Worm (Caenorhabditis elegans) whole organism, early embryonic: ENCODE results near the gene F25E5.16.

ENCODE experiments used
- B0310.2 ChIP-seq: sonication (generic microtip); optimal IDR thresholded peaks from 2 replicates; lab custom pipeline; 2016; ENCODE audit warnings: mild to moderate bottlenecking, missing genetic modification characterization, missing compliant biosample characterization
- F13C5.2 ChIP-seq: sonication (generic microtip); optimal IDR thresholded peaks from 2 replicates; lab custom pipeline; 2017; ENCODE audit warnings: mild to moderate bottlenecking, missing genetic modification characterization, inconsistent platforms, missing compliant biosample characterization
- aly-1 ChIP-seq: sonication (generic microtip); optimal IDR thresholded peaks from 2 replicates; lab custom pipeline; 2016; ENCODE audit warnings: missing genetic modification characterization, missing compliant biosample characterization
- ama-1 ChIP-seq: fragments of 150-350 bp; optimal IDR thresholded peaks from 2 replicates; lab custom pipeline; 2014
- ceh-13 ChIP-seq: fragments of 200-800 bp; sonication (Bioruptor generic); optimal IDR thresholded peaks from 2 replicates; lab custom pipeline; 2018; ENCODE audit warnings: mild to moderate bottlenecking, missing genetic modification characterization, missing compliant biosample characterization
- ceh-36 ChIP-seq: sonication (generic microtip); optimal IDR thresholded peaks from 2 replicates; lab custom pipeline; 2016; ENCODE audit warnings: missing genetic modification characterization, inconsistent platforms, missing compliant biosample characterization
- ets-7 ChIP-seq: sonication (generic microtip); optimal IDR thresholded peaks from 2 replicates; lab custom pipeline; 2016; ENCODE audit warnings: missing genotype, missing genetic modification characterization, missing compliant biosample characterization
- flt-1 ChIP-seq: fragments of 200-800 bp; sonication (Bioruptor generic); IDR thresholded peaks from 2 replicates; pipeline ENCODE4 v1.3.6; 2022; ENCODE audit warnings: missing genetic modification characterization, missing compliant biosample characterization
- hmbx-1 ChIP-seq: sonication (generic microtip); optimal IDR thresholded peaks from 2 replicates; lab custom pipeline; 2016; ENCODE audit warnings: mild to moderate bottlenecking, missing genetic modification characterization, missing compliant biosample characterization
- hmg-4 ChIP-seq: fragments of 200-800 bp; sonication (Bioruptor generic); optimal IDR thresholded peaks from 2 replicates; lab custom pipeline; 2018; ENCODE audit warnings: mild to moderate bottlenecking, missing genetic modification characterization, missing compliant biosample characterization
- hnd-1 ChIP-seq: sonication (generic microtip); optimal IDR thresholded peaks from 2 replicates; lab custom pipeline; 2016; ENCODE audit warnings: missing genetic modification characterization, missing compliant biosample characterization
- pes-1 ChIP-seq: fragments of 200-800 bp; sonication (Bioruptor generic); IDR thresholded peaks from 2 replicates; pipeline ENCODE4 v1.3.6; 2022; ENCODE audit warnings: missing genetic modification reagents, missing genetic modification characterization, missing compliant biosample characterization
- scrt-1 ChIP-seq: fragments of 200-800 bp; sonication (Bioruptor generic); IDR thresholded peaks from 2 replicates; pipeline ENCODE4 v1.3.6; 2022; ENCODE audit warnings: missing genetic modification characterization, missing compliant biosample characterization
- sea-1 ChIP-seq: fragments of 200-800 bp; sonication (Bioruptor generic); conservative IDR thresholded peaks from 2 replicates; pipeline ENCODE4 v1.3.6; 2022; ENCODE audit warnings: missing genetic modification characterization, missing compliant biosample characterization
- tbx-11 ChIP-seq: fragments of 200-800 bp; sonication (Bioruptor generic); IDR thresholded peaks from 2 replicates; pipeline ENCODE4 v1.3.6; 2022; ENCODE audit warnings: missing genetic modification characterization, missing compliant biosample characterization
- tbx-37 ChIP-seq: fragments of 200-800 bp; sonication (Bioruptor generic); conservative IDR thresholded peaks from 2 replicates; pipeline ENCODE4 v1.3.6; 2022; ENCODE audit warnings: missing genetic modification reagents, missing genetic modification characterization, missing compliant biosample characterization
- tra-4 ChIP-seq: sonication (generic microtip); optimal IDR thresholded peaks from 2 replicates; lab custom pipeline; 2017; ENCODE audit warnings: missing genetic modification characterization, missing compliant biosample characterization

Gene F25E5.16

DNA sequence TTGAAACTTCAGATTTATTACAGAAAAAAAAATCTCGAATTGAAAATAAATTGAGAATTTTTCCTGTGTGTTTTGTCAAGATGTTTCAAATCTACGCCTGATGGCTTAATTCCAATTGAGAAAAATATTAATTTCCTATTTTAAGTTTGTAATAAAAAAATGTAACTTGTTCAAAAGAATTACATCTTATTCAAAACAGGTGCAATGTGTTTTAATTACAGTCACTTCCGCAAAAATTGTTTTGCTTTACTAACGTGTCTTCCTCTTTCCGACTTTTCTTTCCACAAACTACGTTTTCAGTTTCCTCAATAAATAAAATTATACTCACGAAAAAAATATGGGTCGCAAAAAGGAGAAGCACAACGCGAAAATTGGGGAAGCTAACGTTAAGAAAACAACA, at the start of gene F25E5.16:
Gene F25E5.16, plus strand, starts transcription at position 301 of the 400 bp plus-strand sequence.
- TF ChIP-seq B0310.2 (tag; lab: Kevin White, UChicago), result no peak
- TF ChIP-seq hnd-1 (tag; lab: Kevin White, UChicago), result no peak
- TF ChIP-seq pes-1, result no peak
- TF ChIP-seq ceh-13 (GFP tag; lab: Kevin White, UChicago), result no peak
- no peak for TF ChIP-seq hmbx-1 (tag; lab: Kevin White, UChicago)
- TF ChIP-seq ceh-36 (tag; lab: Kevin White, UChicago), result no peak
- TF ChIP-seq flt-1 (GFP tag; lab: Robert Waterston, UW), result no peak
- TF ChIP-seq tra-4 (tag; lab: Kevin White, UChicago), result no peak
- no peak for TF ChIP-seq ets-7 (tag; lab: Kevin White, UChicago)
- TF ChIP-seq tbx-11 (GFP tag; lab: Robert Waterston, UW), result no peak
- TF ChIP-seq tbx-37 (GFP tag; lab: Robert Waterston, UW), result no peak
- TF ChIP-seq sea-1 (GFP tag; lab: Robert Waterston, UW), result no peak
- no peak for TF ChIP-seq ama-1 (lab: Kevin White, UChicago)
- no peak for TF ChIP-seq F13C5.2 (tag; lab: Kevin White, UChicago)
- TF ChIP-seq aly-1, result no peak
- TF ChIP-seq scrt-1, result no peak
- no peak for TF ChIP-seq hmg-4 (GFP tag; lab: Kevin White, UChicago)

- no peak for TF ChIP-seq flt-1 (GFP tag; lab: Robert Waterston, UW)
- no peak for TF ChIP-seq hnd-1 (tag; lab: Kevin White, UChicago)
- TF ChIP-seq hmbx-1 (tag; lab: Kevin White, UChicago), result no peak
- no peak for TF ChIP-seq scrt-1
- no peak for TF ChIP-seq ceh-36 (tag; lab: Kevin White, UChicago)
- TF ChIP-seq F13C5.2 (tag; lab: Kevin White, UChicago), result no peak
Measured at ce11 chrV:7389771-7390170, 48.3 kb upstream of the F25E5.16 start, which contains the start of gene C02H6.1. TSS of gene C02H6.1 (minus strand) at chrV:7389871.

DNA sequence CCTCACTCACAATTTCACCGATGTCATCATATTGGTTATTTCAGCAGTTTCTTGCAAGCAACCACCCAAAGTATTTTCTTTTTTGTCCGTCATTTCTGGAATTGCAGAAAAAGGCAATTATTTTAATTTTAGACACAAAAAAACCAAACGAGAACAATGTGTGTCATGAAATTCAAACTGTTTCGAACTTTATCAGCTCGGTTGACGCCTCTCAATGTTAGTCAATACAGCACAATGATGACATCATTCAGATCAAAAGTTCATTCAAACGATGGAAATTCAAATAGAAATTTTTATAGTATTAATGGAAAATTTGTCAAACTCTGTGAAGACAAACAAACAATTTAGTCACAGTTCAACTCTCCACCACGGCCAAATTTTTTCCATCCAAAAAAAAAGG, 46.2 kb upstream of the F25E5.16 start, which contains the start of gene fbxa-105:
Gene fbxa-105, minus strand, starts transcription at position 97 of the 400 bp plus-strand sequence.
- TF ChIP-seq tra-4 (tag; lab: Kevin White, UChicago) (no peak), B0310.2 (tag; lab: Kevin White, UChicago) (no peak), aly-1 (no peak), ets-7 (tag; lab: Kevin White, UChicago) (no peak), sea-1 (GFP tag; lab: Robert Waterston, UW) (no peak), tbx-37 (GFP tag; lab: Robert Waterston, UW) (no peak), tbx-11 (GFP tag; lab: Robert Waterston, UW) (no peak), pes-1 (no peak), ceh-13 (GFP tag; lab: Kevin White, UChicago) (no peak), hnd-1 (tag; lab: Kevin White, UChicago) (no peak), ceh-36 (tag; lab: Kevin White, UChicago) (no peak), hmg-4 (GFP tag; lab: Kevin White, UChicago) (no peak), scrt-1 (no peak), F13C5.2 (tag; lab: Kevin White, UChicago) (no peak), flt-1 (GFP tag; lab: Robert Waterston, UW) (no peak), hmbx-1 (tag; lab: Kevin White, UChicago) (no peak)

ce11 chrV:7395359-7395758, 42.7 kb upstream of the F25E5.16 start, which contains the start of gene srx-9:
TSS of gene srx-9 (minus strand) at chrV:7395459.
- no peak for TF ChIP-seq hmbx-1 (tag; lab: Kevin White, UChicago)

- no peak for TF ChIP-seq tbx-37 (GFP tag; lab: Robert Waterston, UW)
- no peak for TF ChIP-seq tbx-11 (GFP tag; lab: Robert Waterston, UW)
- no peak for TF ChIP-seq ceh-13 (GFP tag; lab: Kevin White, UChicago)
- no peak for TF ChIP-seq scrt-1
- TF ChIP-seq B0310.2 (tag; lab: Kevin White, UChicago), result no peak
- no peak for TF ChIP-seq sea-1 (GFP tag; lab: Robert Waterston, UW)
- no peak for TF ChIP-seq hmg-4 (GFP tag; lab: Kevin White, UChicago)
- no peak for TF ChIP-seq aly-1
- TF ChIP-seq hmbx-1 (tag; lab: Kevin White, UChicago), result no peak
- no peak for TF ChIP-seq flt-1 (GFP tag; lab: Robert Waterston, UW)
- TF ChIP-seq ets-7 (tag; lab: Kevin White, UChicago), result no peak
- TF ChIP-seq hnd-1 (tag; lab: Kevin White, UChicago), result no peak
- TF ChIP-seq pes-1, result no peak
- TF ChIP-seq F13C5.2 (tag; lab: Kevin White, UChicago), result no peak
- no peak for TF ChIP-seq ceh-36 (tag; lab: Kevin White, UChicago)
Measured at ce11 chrV:7399202-7399601, 38.9 kb upstream of the F25E5.16 start, which contains the start of gene gst-41. TSS of gene gst-41 (minus strand) at chrV:7399302.

DNA sequence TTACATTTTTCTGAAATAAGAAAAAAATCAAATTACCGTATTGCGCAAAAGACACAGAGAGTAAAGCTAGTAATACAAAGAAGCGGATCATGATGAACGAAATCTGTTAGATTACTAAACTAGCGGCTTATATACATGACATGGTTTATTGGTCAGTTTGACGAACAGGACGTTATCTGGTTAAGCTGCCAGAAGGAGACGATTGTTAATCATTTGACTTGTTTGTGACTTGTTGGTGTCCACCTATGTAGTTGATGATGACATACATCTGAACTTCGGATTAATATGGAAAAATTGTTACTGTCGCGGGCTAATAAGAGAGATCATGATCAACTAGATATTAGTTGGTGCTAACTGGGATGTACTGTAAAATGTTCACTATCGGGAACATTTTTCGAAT, 38.0 kb upstream of the F25E5.16 start, which contains the start of gene cnc-9:
Gene cnc-9, minus strand, starts transcription at position 101 of the 400 bp plus-strand sequence.
- TF ChIP-seq sea-1 (GFP tag; lab: Robert Waterston, UW) (no peak), ceh-13 (GFP tag; lab: Kevin White, UChicago) (no peak), hmbx-1 (tag; lab: Kevin White, UChicago) (no peak), ceh-36 (tag; lab: Kevin White, UChicago) (no peak), ets-7 (tag; lab: Kevin White, UChicago) (no peak), ama-1 (lab: Kevin White, UChicago) (no peak), scrt-1 (no peak), F13C5.2 (tag; lab: Kevin White, UChicago) (no peak), tbx-37 (GFP tag; lab: Robert Waterston, UW) (no peak), hnd-1 (tag; lab: Kevin White, UChicago) (no peak), aly-1 (no peak), pes-1 (no peak), hmg-4 (GFP tag; lab: Kevin White, UChicago) (no peak), flt-1 (GFP tag; lab: Robert Waterston, UW) (no peak)

ce11 chrV:7400588-7400987, 37.5 kb upstream of the F25E5.16 start, which contains the start of gene srx-60:
TSS of gene srx-60 (plus strand) at chrV:7400888.
- TF ChIP-seq hnd-1 (tag; lab: Kevin White, UChicago) (no peak), hmbx-1 (tag; lab: Kevin White, UChicago) (no peak)
